Worm (Caenorhabditis elegans) whole organism, mixed stage, embryonic: ENCODE measurements around the gene kin-21.

Experiments used
- ceh-39 ChIP-seq: fragments of 150-350 bp; optimal IDR thresholded peaks from 2 replicates; lab custom pipeline; 2014; ENCODE audit warnings: missing biosample characterization, missing genetic modification characterization
- lsy-2 ChIP-seq: fragments of 150-350 bp; optimal IDR thresholded peaks from 2 replicates; lab custom pipeline; 2014; ENCODE audit warnings: missing biosample characterization, missing genetic modification characterization
- pha-4 ChIP-seq: fragments of 150-350 bp; optimal IDR thresholded peaks from 2 replicates; lab custom pipeline; 2018; ENCODE audit warnings: missing biosample characterization, missing genetic modification reagents, missing genetic modification characterization
- tbx-8 ChIP-seq: fragments of 200-800 bp; sonication (Bioruptor generic); optimal IDR thresholded peaks from 2 replicates; lab custom pipeline; 2018; ENCODE audit warnings: mild to moderate bottlenecking, missing genetic modification characterization, moderate library complexity, missing compliant biosample characterization

- no peak for TF ChIP-seq tbx-8 (GFP tag; lab: Kevin White, UChicago)
- no peak for TF ChIP-seq pha-4 (tag; lab: Kevin White, UChicago)
- TF ChIP-seq ceh-39 = no peak
- no peak for TF ChIP-seq lsy-2 (tag; lab: Kevin White, UChicago)
These were observed 651 bp downstream of the kin-21 start for ce11 chrIV:9833337-9833736.
